Fruit fly (Drosophila melanogaster): ENCODE measurements around the gene yellow-c.

yellow-c gene

dm6 chr2L:15057225-15058117 lies 22.3 kb downstream of the yellow-c start, which contains the start of gene ck (continued):
- peak; percentile 68 for TF ChIP-seq CG14860 (GFP tag; IDR thresholded peaks at IDR 0.05; ENCODE audit: partially characterized antibody)
- TF ChIP-seq row (GFP tag; IDR thresholded peaks at IDR 0.05): peak; percentile 30; the same call in 1 of the 3 replicates
- TF ChIP-seq CG14050 (GFP tag; IDR thresholded peaks at IDR 0.05): no peak
- peak; percentile 74 for TF ChIP-seq amos (GFP tag; IDR thresholded peaks at IDR 0.05; ENCODE audit: partially characterized antibody)
- TF ChIP-seq CG34224 (GFP tag; IDR thresholded peaks at IDR 0.05; ENCODE audit: partially characterized antibody): peak; percentile 59
- TF ChIP-seq NC2β (GFP tag; optimal IDR thresholded peaks at IDR 0.05): peak; percentile 39
- TF ChIP-seq nmo (GFP tag; optimal IDR thresholded peaks at IDR 0.05): peak; percentile 0
- peak; percentile 50 for TF ChIP-seq CG15514 (GFP tag; optimal IDR thresholded peaks at IDR 0.05)
- peak; percentile 93 for TF ChIP-seq pzg (GFP tag; optimal IDR thresholded peaks at IDR 0.05)
- TF ChIP-seq zen (tag; optimal IDR thresholded peaks at IDR 0.05): peak; percentile 66
- TF ChIP-seq Scr (GFP tag; IDR thresholded peaks at IDR 0.05; ENCODE audit: partially characterized antibody): peak; percentile 67
- TF ChIP-seq CG33213 (GFP tag; optimal IDR thresholded peaks at IDR 0.05): peak; percentile 35
- TF ChIP-seq vvl (GFP tag; IDR thresholded peaks at IDR 0.05): peak; percentile 67
- TF ChIP-seq gfzf (GFP tag; optimal IDR thresholded peaks at IDR 0.05): peak; percentile 94
- peak; percentile 29 for TF ChIP-seq gsb-n (tag; optimal IDR thresholded peaks at IDR 0.05)
- peak in 1 of 3 experiments; percentile 27 for TF ChIP-seq Stat92E (GFP tag; optimal IDR thresholded peaks at IDR 0.05)
- TF ChIP-seq CG12155 (GFP tag; optimal IDR thresholded peaks at IDR 0.05): peak; percentile 47
- TF ChIP-seq abd-A (tag; optimal IDR thresholded peaks at IDR 0.05): no peak
- TF ChIP-seq CG8924 (tag; optimal IDR thresholded peaks at IDR 0.05): peak; percentile 42
- peak in 1 of 2 experiments; percentile 41 for TF ChIP-seq Trl (optimal IDR thresholded peaks at IDR 0.05)
- no peak for TF ChIP-seq Trl (GFP tag; optimal IDR thresholded peaks at IDR 0.05)
- peak; percentile 24 for TF ChIP-seq bcd (GFP tag; optimal IDR thresholded peaks at IDR 0.05)
- peak; percentile 2 for TF ChIP-seq CG34376 (GFP tag; optimal IDR thresholded peaks at IDR 0.05)
- TF ChIP-seq chinmo (GFP tag; IDR thresholded peaks at IDR 0.05; ENCODE audit: partially characterized antibody): 0 out of 4 replicates have a peak, but pooled peaks have one; percentile 14
- no peak for TF ChIP-seq chif (GFP tag; optimal IDR thresholded peaks at IDR 0.05)
- no peak for TF ChIP-seq HLH54F (GFP tag; optimal IDR thresholded peaks at IDR 0.05)
- peak; percentile 73 for TF ChIP-seq BEAF-32 (GFP tag; optimal IDR thresholded peaks at IDR 0.05)
- TF ChIP-seq HmgZ (tag; optimal IDR thresholded peaks at IDR 0.05): peak; percentile 54
- peak; percentile 77 for TF ChIP-seq CG31365 (tag; optimal IDR thresholded peaks at IDR 0.05)
- no peak for TF ChIP-seq ase (GFP tag; IDR thresholded peaks at IDR 0.05)
- peak; percentile 29 to 91 for TF ChIP-seq insv (GFP tag; optimal IDR thresholded peaks at IDR 0.05)
- peak; percentile 89 for TF ChIP-seq nerfin-2 (GFP tag; IDR thresholded peaks at IDR 0.05; ENCODE audit: partially characterized antibody)
- peak; percentile 54 for TF ChIP-seq unc-4 (GFP tag; IDR thresholded peaks at IDR 0.05; ENCODE audit: partially characterized antibody)
- peak; percentile 55 for TF ChIP-seq Ets97D (GFP tag; optimal IDR thresholded peaks at IDR 0.05)
- peak; percentile 82 for TF ChIP-seq CG1603 (tag; optimal IDR thresholded peaks at IDR 0.05)
- TF ChIP-seq CG2129 (GFP tag; IDR thresholded peaks at IDR 0.05; ENCODE audit: partially characterized antibody): 0 out of 2 replicates have a peak, but pooled peaks have one; percentile 20

DNA sequence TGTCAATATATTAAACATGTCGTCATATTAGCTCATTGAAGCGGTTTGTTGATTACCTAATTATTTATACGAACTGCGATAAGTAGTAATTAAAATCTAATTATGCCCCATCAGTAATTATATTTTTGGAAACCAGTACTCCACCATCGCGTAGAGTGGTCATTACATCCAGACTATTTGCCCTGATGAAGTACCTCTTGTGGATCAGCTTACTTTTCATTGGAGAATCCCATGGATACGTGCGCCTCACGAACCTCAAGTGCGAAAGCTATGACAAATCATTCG lies 22.9 kb downstream of the yellow-c start, which contains the start of gene CG33679:
TSS of gene CG33679 (plus strand) at position 186 of the 285 bp plus-strand sequence.
- TF ChIP-seq CG1529 (GFP tag; optimal IDR thresholded peaks at IDR 0.05): no peak
- no peak for TF ChIP-seq CG12942 (GFP tag; optimal IDR thresholded peaks at IDR 0.05)
- TF ChIP-seq lab (GFP tag; optimal IDR thresholded peaks at IDR 0.05): no peak
- TF ChIP-seq sens (GFP tag): peak; percentile 50
- TF ChIP-seq stwl (tag; optimal IDR thresholded peaks at IDR 0.05): peak; percentile 26
- peak; percentile 38 for TF ChIP-seq CG9797 (GFP tag; optimal IDR thresholded peaks at IDR 0.05)
- peak; percentile 26 for TF ChIP-seq Med (GFP tag)

Data from whole organism, embryonic.